Worm (Caenorhabditis elegans) whole organism, L1 larva: Measurements from ENCODE around the gene W06D11.1.

ENCODE experiments used
- ces-1 ChIP-seq: fragments of 150-350 bp; optimal IDR thresholded peaks from 2 replicates; lab custom pipeline; 2014; ENCODE audit warnings: missing biosample characterization, missing genetic modification reagents, missing genetic modification characterization
- dpl-1 ChIP-seq, 3 experiments: fragments of 150-350 bp in 2 of 3; sonication (generic microtip) in 1 of 3; optimal IDR thresholded peaks; 2 replicates each; lab custom pipeline; 2014 to 2017; ENCODE audit warnings: missing biosample characterization in 3 of 3, missing genetic modification characterization in 3 of 3, missing genetic modification reagents in 3 of 3
- elt-3 ChIP-seq, 6 experiments: fragments of 150-350 bp in 1 of 6; sonication (generic microtip); optimal IDR thresholded peaks; 2 replicates each; lab custom pipeline; 2017 to 2018; ENCODE audit warnings: missing biosample characterization in 6 of 6, missing genetic modification characterization in 6 of 6, inconsistent platforms in 1 of 6
- hlh-4 ChIP-seq: sonication (generic microtip); optimal IDR thresholded peaks from 2 replicates; lab custom pipeline; 2016; ENCODE audit warnings: mild to moderate bottlenecking, missing genetic modification characterization, missing compliant biosample characterization
- lin-39 ChIP-seq: fragments of 150-350 bp; optimal IDR thresholded peaks from 2 replicates; lab custom pipeline; 2014; ENCODE audit warnings: missing biosample characterization, missing genetic modification reagents, missing genetic modification characterization
- skn-1 ChIP-seq: fragments of 150-350 bp; optimal IDR thresholded peaks from 2 replicates; lab custom pipeline; 2014; ENCODE audit warnings: missing biosample characterization, missing genetic modification characterization

- no peak for TF ChIP-seq dpl-1 (GFP tag; optimal IDR thresholded peaks at IDR 0.05; lab: Kevin White, UChicago)
- TF ChIP-seq hlh-4: no peak
- TF ChIP-seq elt-3 (tag; optimal IDR thresholded peaks at IDR 0.05; lab: Kevin White, UChicago): no peak
- no peak for TF ChIP-seq skn-1
- TF ChIP-seq lin-39 (tag; lab: Kevin White, UChicago): no peak
- no peak for TF ChIP-seq ces-1 (GFP tag; lab: Kevin White, UChicago)
Measured at ce11 chrX:12328676-12329075, 34.3 kb downstream of the W06D11.1 start, which contains the start of gene srd-45.
